Fruit fly (Drosophila melanogaster): ENCODE measurements around the gene Ugt36A1.
A peak's percentile ranks its signal among the peaks of the same experiment; 100 is the strongest.

Gene Ugt36A1

DNA sequence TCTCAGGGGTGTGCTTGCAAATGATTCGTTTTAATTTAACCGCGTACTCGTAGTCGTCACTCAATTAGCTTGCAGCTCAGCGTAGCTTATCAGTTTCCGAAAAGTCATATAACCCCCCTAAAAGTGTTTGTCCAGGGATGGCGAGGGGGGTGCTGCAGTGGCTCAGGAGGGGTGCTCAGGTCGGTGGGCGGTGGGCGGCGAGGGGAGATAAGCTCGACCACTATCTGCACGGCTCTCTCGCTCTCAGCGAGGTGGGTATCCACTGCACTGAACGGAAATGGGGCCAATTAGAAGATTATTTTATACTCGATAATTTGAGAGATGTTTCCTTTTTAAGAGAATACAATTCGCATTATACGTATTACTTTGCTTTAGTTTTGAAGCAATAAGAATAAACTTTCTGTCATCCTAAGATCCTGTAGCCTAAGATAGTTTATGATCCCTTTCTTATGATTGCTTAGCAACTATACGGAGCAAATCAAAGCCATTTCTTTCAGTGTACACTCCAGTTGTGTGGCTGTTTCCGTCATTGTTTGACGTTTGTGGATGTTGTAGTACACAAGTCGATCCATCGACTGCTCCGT is 45.6 kb upstream of the Ugt36A1 start (continued):
- TF ChIP-seq eyg (GFP tag; optimal IDR thresholded peaks at IDR 0.05) (no peak), CG13296 (GFP tag; optimal IDR thresholded peaks at IDR 0.05) (peak; percentile 18), jing (GFP tag; optimal IDR thresholded peaks at IDR 0.05) (peak; percentile 47), GATAe (GFP tag; conservative IDR thresholded peaks at IDR 0.05) (peak; percentile 91), CG11695 (GFP tag; IDR thresholded peaks at IDR 0.05) (peak; percentile 69; the same call in 2 of the 3 replicates), CG2120 (GFP tag; optimal IDR thresholded peaks at IDR 0.05) (peak; percentile 54), CG34376 (GFP tag; optimal IDR thresholded peaks at IDR 0.05) (no peak), Opbp (GFP tag; IDR thresholded peaks at IDR 0.05; ENCODE audit: partially characterized antibody) (0 out of 3 replicates have a peak, but pooled peaks have one; percentile 17), Sin3A (optimal IDR thresholded peaks at IDR 0.05) (no peak), slp2 (GFP tag; optimal IDR thresholded peaks at IDR 0.05) (peak; percentile 54), CG3065 (GFP tag; optimal IDR thresholded peaks at IDR 0.05) (no peak), CG4617 (GFP tag; optimal IDR thresholded peaks at IDR 0.05; ENCODE audit: borderline replicate concordance) (no peak), CG15073 (GFP tag; optimal IDR thresholded peaks at IDR 0.05) (no peak), CG2116 (GFP tag; optimal IDR thresholded peaks at IDR 0.05) (peak; percentile 19), nau (GFP tag; optimal IDR thresholded peaks at IDR 0.05) (no peak), fd96Cb (tag; optimal IDR thresholded peaks at IDR 0.05) (peak; percentile 72), ERR (GFP tag; optimal IDR thresholded peaks at IDR 0.05) (no peak), Hr39 (optimal IDR thresholded peaks at IDR 0.05) (no peak), emc (GFP tag; optimal IDR thresholded peaks at IDR 0.05) (no peak), Doc2 (GFP tag; IDR thresholded peaks at IDR 0.05) (no peak), CG4282 (GFP tag; optimal IDR thresholded peaks at IDR 0.05) (no peak), CG18599 (GFP tag; optimal IDR thresholded peaks at IDR 0.05) (peak; percentile 59), toy (GFP tag; IDR thresholded peaks at IDR 0.05) (no peak), D19B (GFP tag; optimal IDR thresholded peaks at IDR 0.05) (no peak), Gug (GFP tag; IDR thresholded peaks at IDR 0.05) (peak; percentile 29; the same call in 1 of the 4 replicates), CG18619 (GFP tag; optimal IDR thresholded peaks at IDR 0.05) (peak; percentile 34), CG12299 (tag; optimal IDR thresholded peaks at IDR 0.05) (no peak), Six4 (GFP tag; optimal IDR thresholded peaks at IDR 0.05) (peak; percentile 42), jigr1 (GFP tag; IDR thresholded peaks at IDR 0.05) (peak; percentile 64; the same call in 1 of the 3 replicates), pfk (GFP tag; optimal IDR thresholded peaks at IDR 0.05) (no peak), zfh1 (GFP tag; IDR thresholded peaks at IDR 0.05) (peak; percentile 63; the same call in 2 of the 3 replicates), yki (optimal IDR thresholded peaks at IDR 0.05) (no peak), CG6683 (GFP tag; optimal IDR thresholded peaks at IDR 0.05) (peak; percentile 13), Dek (tag; optimal IDR thresholded peaks at IDR 0.05) (peak; percentile 54), CG12104 (GFP tag; optimal IDR thresholded peaks at IDR 0.05) (peak; percentile 20), trem (tag; optimal IDR thresholded peaks at IDR 0.05) (peak; percentile 66), tin (GFP tag; optimal IDR thresholded peaks at IDR 0.05) (peak; percentile 39), Asciz (GFP tag; optimal IDR thresholded peaks at IDR 0.05) (peak; percentile 71), CG9727 (GFP tag; optimal IDR thresholded peaks at IDR 0.05) (peak; percentile 31), CG3995 (GFP tag; optimal IDR thresholded peaks at IDR 0.05) (no peak), CG3163 (GFP tag; optimal IDR thresholded peaks at IDR 0.05) (no peak), fu2 (GFP tag; optimal IDR thresholded peaks at IDR 0.05) (peak; percentile 23), Abd-B (GFP tag; optimal IDR thresholded peaks at IDR 0.05) (peak; percentile 44), disco-r (GFP tag; optimal IDR thresholded peaks at IDR 0.05) (peak; percentile 18), CG11085 (GFP tag; IDR thresholded peaks at IDR 0.05) (no peak), ttk (GFP tag; IDR thresholded peaks at IDR 0.05) (peak; percentile 66; the same call in 1 of the 2 replicates), CG3847 (GFP tag; IDR thresholded peaks at IDR 0.05) (peak; percentile 53; the same call in 1 of the 2 replicates), CG7987 (GFP tag; optimal IDR thresholded peaks at IDR 0.05) (no peak), nerfin-1 (tag; optimal IDR thresholded peaks at IDR 0.05) (peak; percentile 70), CG10267 (tag; optimal IDR thresholded peaks at IDR 0.05) (peak; percentile 27), Sox100B (GFP tag; optimal IDR thresholded peaks at IDR 0.05) (peak; percentile 27)
